Fruit fly (Drosophila melanogaster): ENCODE results near the gene Der-2.

dm6 chr3R:16526697-16527370 lies 42.8 kb upstream of the Der-2 start:
- TF ChIP-seq EcR (GFP tag; optimal IDR thresholded peaks at IDR 0.05) (no peak), usp (GFP tag; optimal IDR thresholded peaks at IDR 0.05) (no peak), Dll (optimal IDR thresholded peaks at IDR 0.05) (no peak)

Measured in whole organism.